Fruit fly (Drosophila melanogaster): ENCODE results near the gene bru3.

Gene bru3

dm6 chr3L:13478339-13479203, 324.6 kb downstream of the bru3 start (continued):
- peak; percentile 24 for TF ChIP-seq CG13424 (tag; optimal IDR thresholded peaks at IDR 0.05)
- TF ChIP-seq CG5953 (GFP tag; IDR thresholded peaks at IDR 0.05), result no peak
- peak; percentile 67 for TF ChIP-seq sd (tag; optimal IDR thresholded peaks at IDR 0.05)
- TF ChIP-seq abd-A (tag; optimal IDR thresholded peaks at IDR 0.05), result no peak
- no peak for TF ChIP-seq Xbp1 (GFP tag; optimal IDR thresholded peaks at IDR 0.05)
- TF ChIP-seq gsb (GFP tag; IDR thresholded peaks at IDR 0.05), result no peak
- TF ChIP-seq HLH54F (GFP tag; optimal IDR thresholded peaks at IDR 0.05), result no peak
- no peak for TF ChIP-seq emc (GFP tag; optimal IDR thresholded peaks at IDR 0.05)
- no peak for TF ChIP-seq CG1832 (GFP tag; optimal IDR thresholded peaks at IDR 0.05)
- no peak for TF ChIP-seq Ets97D (GFP tag; optimal IDR thresholded peaks at IDR 0.05)
- peak; percentile 55 for TF ChIP-seq Meics (GFP tag; optimal IDR thresholded peaks at IDR 0.05)
- TF ChIP-seq Oli (tag; optimal IDR thresholded peaks at IDR 0.05), result no peak
- TF ChIP-seq Pdp1 (GFP tag; optimal IDR thresholded peaks at IDR 0.05), result peak in 1 of 2 experiments; percentile 31
- no peak for TF ChIP-seq CG12219 (GFP tag; optimal IDR thresholded peaks at IDR 0.05)
- no peak for TF ChIP-seq CG30020 (tag; optimal IDR thresholded peaks at IDR 0.05)
- TF ChIP-seq kay (GFP tag; optimal IDR thresholded peaks at IDR 0.05), result no peak
- no peak for TF ChIP-seq CG17912 (GFP tag; optimal IDR thresholded peaks at IDR 0.05)
- no peak for TF ChIP-seq so (GFP tag; IDR thresholded peaks at IDR 0.05)
- no peak for TF ChIP-seq esg (GFP tag; conservative IDR thresholded peaks at IDR 0.05)
- TF ChIP-seq Vsx1 (GFP tag; optimal IDR thresholded peaks at IDR 0.05), result no peak
- peak; percentile 11 for TF ChIP-seq BtbVII (GFP tag; optimal IDR thresholded peaks at IDR 0.05)
- TF ChIP-seq Abd-B (GFP tag; optimal IDR thresholded peaks at IDR 0.05), result no peak
- peak; percentile 38 for TF ChIP-seq gem (tag; optimal IDR thresholded peaks at IDR 0.05)
- no peak for TF ChIP-seq CG17361 (GFP tag; IDR thresholded peaks at IDR 0.05)
- TF ChIP-seq CG3726 (GFP tag; IDR thresholded peaks at IDR 0.05), result no peak
- TF ChIP-seq E2f2 (GFP tag; IDR thresholded peaks at IDR 0.05), result no peak
- TF ChIP-seq Hand (GFP tag; optimal IDR thresholded peaks at IDR 0.05), result no peak
- TF ChIP-seq CG14014 (GFP tag; IDR thresholded peaks at IDR 0.05), result 0 out of 2 replicates have a peak, but pooled peaks have one; percentile 44
- TF ChIP-seq kah (GFP tag; optimal IDR thresholded peaks at IDR 0.05), result no peak
- no peak for TF ChIP-seq CG6254 (GFP tag; optimal IDR thresholded peaks at IDR 0.05)
- no peak for TF ChIP-seq prd (optimal IDR thresholded peaks at IDR 0.05)
- TF ChIP-seq prd (GFP tag; IDR thresholded peaks at IDR 0.05), result 0 out of 3 replicates have a peak, but pooled peaks have one; percentile 19
- no peak for TF ChIP-seq CG7372 (GFP tag; IDR thresholded peaks at IDR 0.05)
- peak; percentile 20 for TF ChIP-seq caup (GFP tag; optimal IDR thresholded peaks at IDR 0.05; ENCODE audit: severe bottlenecking)
- peak; percentile 67 for TF ChIP-seq slbo (GFP tag; IDR thresholded peaks at IDR 0.05)
- peak; percentile 43 for TF ChIP-seq CG11504 (tag; optimal IDR thresholded peaks at IDR 0.05)
- TF ChIP-seq CG34422 (GFP tag; IDR thresholded peaks at IDR 0.05), result no peak
- no peak for TF ChIP-seq Awh (GFP tag; IDR thresholded peaks at IDR 0.05)
- TF ChIP-seq CG10267 (tag; optimal IDR thresholded peaks at IDR 0.05), result no peak
- no peak for TF ChIP-seq lola (GFP tag; optimal IDR thresholded peaks at IDR 0.05)
- no peak for TF ChIP-seq D19A (tag; optimal IDR thresholded peaks at IDR 0.05)
- TF ChIP-seq cg (GFP tag; optimal IDR thresholded peaks at IDR 0.05), result no peak
- peak; percentile 16 for TF ChIP-seq CG1603 (tag; optimal IDR thresholded peaks at IDR 0.05)
- TF ChIP-seq Gug (GFP tag; IDR thresholded peaks at IDR 0.05), result no peak; the same call in 3 of the 4 replicates
- peak; percentile 7 for TF ChIP-seq fd3F (GFP tag; optimal IDR thresholded peaks at IDR 0.05)
- TF ChIP-seq gce (GFP tag; IDR thresholded peaks at IDR 0.05), result no peak
- TF ChIP-seq CG8944 (GFP tag; optimal IDR thresholded peaks at IDR 0.05), result no peak
- no peak for TF ChIP-seq CG11723 (GFP tag; optimal IDR thresholded peaks at IDR 0.05)
- TF ChIP-seq CG34376 (GFP tag; optimal IDR thresholded peaks at IDR 0.05), result no peak

Data from whole organism, embryonic.